Worm (Caenorhabditis elegans): Measurements from ENCODE around the gene K08F8.15.
A peak's percentile ranks its signal among the peaks of the same experiment; 100 is the strongest.

The K08F8.15 gene

DNA sequence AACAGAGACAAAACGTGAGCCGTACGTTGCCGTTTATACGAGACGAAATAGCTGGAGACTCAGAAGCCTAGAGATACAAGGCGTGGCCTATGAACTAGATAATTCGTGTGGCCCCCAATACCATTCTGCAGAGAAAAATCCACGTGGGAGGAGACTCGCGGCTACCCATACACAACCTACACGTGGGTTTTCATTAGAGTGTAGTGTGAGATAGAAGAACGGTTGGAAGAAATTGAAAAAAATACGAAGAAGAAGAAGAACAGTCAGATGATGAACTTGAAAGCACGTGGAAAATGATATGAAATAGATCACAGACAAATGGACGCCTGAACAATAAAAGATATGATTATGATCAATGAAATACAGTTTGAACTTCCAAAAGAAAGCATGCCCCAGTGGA lies 1.5 kb upstream of the K08F8.15 start (continued):
- TF ChIP-seq ZK337.2 (GFP tag; IDR thresholded peaks at IDR 0.05), result no peak
- TF ChIP-seq zip-2 (tag; optimal IDR thresholded peaks at IDR 0.05), result no peak
- TF ChIP-seq lin-29 (GFP tag; IDR thresholded peaks at IDR 0.05), result no peak
- no peak for TF ChIP-seq set-16 (GFP tag; IDR thresholded peaks at IDR 0.05)
- no peak for TF ChIP-seq attf-4 (tag; optimal IDR thresholded peaks at IDR 0.05)
- TF ChIP-seq hif-1 (tag; optimal IDR thresholded peaks at IDR 0.05), result no peak
- TF ChIP-seq rbr-2 (tag; optimal IDR thresholded peaks at IDR 0.05), result no peak
- no peak for TF ChIP-seq F44E2.7 (GFP tag; IDR thresholded peaks at IDR 0.05)
- no peak for TF ChIP-seq F26F4.8 (GFP tag; conservative IDR thresholded peaks at IDR 0.05)
- no peak for TF ChIP-seq nhr-102 (tag; optimal IDR thresholded peaks at IDR 0.05)
- no peak for TF ChIP-seq zfp-3 (GFP tag; conservative IDR thresholded peaks at IDR 0.05)
- peak; percentile 70 for TF ChIP-seq aha-1 (tag)
- TF ChIP-seq mes-2 (tag; optimal IDR thresholded peaks at IDR 0.05; ENCODE audit: poor library complexity, severe bottlenecking), result no peak
- TF ChIP-seq sdz-12 (GFP tag; optimal IDR thresholded peaks at IDR 0.05), result no peak
- TF ChIP-seq nhr-11 (tag; optimal IDR thresholded peaks at IDR 0.05), result no peak
- no peak for TF ChIP-seq ztf-11 (tag; optimal IDR thresholded peaks at IDR 0.05)
- TF ChIP-seq mdl-1 (tag; optimal IDR thresholded peaks at IDR 0.05), result peak; percentile 55 to 94
- TF ChIP-seq ceh-28 (tag; optimal IDR thresholded peaks at IDR 0.05), result no peak
- TF ChIP-seq ceh-20 (GFP tag; IDR thresholded peaks at IDR 0.05), result no peak
- TF ChIP-seq ama-1 (optimal IDR thresholded peaks at IDR 0.05), result no peak
- no peak for TF ChIP-seq mep-1 (tag; optimal IDR thresholded peaks at IDR 0.05)
- TF ChIP-seq lim-7 (GFP tag; IDR thresholded peaks at IDR 0.05), result no peak
- TF ChIP-seq ces-1 (GFP tag; optimal IDR thresholded peaks at IDR 0.05), result no peak
- TF ChIP-seq F49E8.2 (tag; optimal IDR thresholded peaks at IDR 0.05; ENCODE audit: borderline replicate concordance), result no peak
- no peak for TF ChIP-seq snpc-1.2 (GFP tag; IDR thresholded peaks at IDR 0.05)
- TF ChIP-seq egl-43 (GFP tag; IDR thresholded peaks at IDR 0.05), result no peak
- TF ChIP-seq ztf-7 (tag; optimal IDR thresholded peaks at IDR 0.05), result no peak
- TF ChIP-seq dpl-1 (GFP tag; optimal IDR thresholded peaks at IDR 0.05), result no peak
- TF ChIP-seq fos-1 (tag; optimal IDR thresholded peaks at IDR 0.05), result no peak
- no peak for TF ChIP-seq nhr-42 (GFP tag; IDR thresholded peaks at IDR 0.05)
- TF ChIP-seq nhr-6 (tag; optimal IDR thresholded peaks at IDR 0.05), result no peak
- TF ChIP-seq lin-1 (GFP tag; IDR thresholded peaks at IDR 0.05), result no peak
- no peak for TF ChIP-seq R02D3.7 (tag; optimal IDR thresholded peaks at IDR 0.05)
- TF ChIP-seq spr-3 (GFP tag; optimal IDR thresholded peaks at IDR 0.05), result no peak
- no peak for TF ChIP-seq hmg-1.1 (GFP tag; IDR thresholded peaks at IDR 0.05)
- TF ChIP-seq daf-8 (GFP tag; IDR thresholded peaks at IDR 0.05), result no peak
- no peak for TF ChIP-seq vab-7 (GFP tag; IDR thresholded peaks at IDR 0.05)
- no peak for TF ChIP-seq daf-16 (GFP tag; optimal IDR thresholded peaks at IDR 0.05)
- no peak for TF ChIP-seq daf-16 (tag; optimal IDR thresholded peaks at IDR 0.05)
- TF ChIP-seq skn-1 (tag; optimal IDR thresholded peaks at IDR 0.05), result no peak
- no peak for TF ChIP-seq unc-62 (GFP tag; optimal IDR thresholded peaks at IDR 0.05 in 1 of 2)
- no peak for TF ChIP-seq unc-62 (tag; optimal IDR thresholded peaks at IDR 0.05)
- no peak for TF ChIP-seq ceh-32 (tag; optimal IDR thresholded peaks at IDR 0.05; ENCODE audit: poor library complexity)
- TF ChIP-seq F37D6.2 (tag; optimal IDR thresholded peaks at IDR 0.05), result no peak
- peak; percentile 68 for TF ChIP-seq nhr-48 (tag; optimal IDR thresholded peaks at IDR 0.05)
- no peak for TF ChIP-seq arid-1 (GFP tag; conservative IDR thresholded peaks at IDR 0.05)
- TF ChIP-seq mxl-2 (GFP tag; conservative IDR thresholded peaks at IDR 0.05), result no peak
- no peak for TF ChIP-seq lin-38 (GFP tag; IDR thresholded peaks at IDR 0.05)
- TF ChIP-seq T20F7.1 (GFP tag; optimal IDR thresholded peaks at IDR 0.05), result no peak
- TF ChIP-seq Y48G9A.11 (GFP tag; IDR thresholded peaks at IDR 0.05), result no peak
- TF ChIP-seq madf-5 (GFP tag; IDR thresholded peaks at IDR 0.05), result no peak
- TF ChIP-seq zfp-2 (tag; optimal IDR thresholded peaks at IDR 0.05), result no peak
- TF ChIP-seq nhr-237 (tag; optimal IDR thresholded peaks at IDR 0.05), result no peak
- TF ChIP-seq egl-27 (tag; optimal IDR thresholded peaks at IDR 0.05), result no peak

Measured in whole organism, L4 larva.